Worm (Caenorhabditis elegans) whole organism, late embryonic: Measurements from ENCODE around the gene mltn-11.

ENCODE experiments used
- C08G9.2 ChIP-seq: sonication (generic microtip); optimal IDR thresholded peaks from 2 replicates; lab custom pipeline; 2016; ENCODE audit warnings: mild to moderate bottlenecking, missing genetic modification characterization, moderate library complexity, missing compliant biosample characterization
- C38D4.7 ChIP-seq: fragments of 200-800 bp; sonication (Bioruptor generic); optimal IDR thresholded peaks from 2 replicates; lab custom pipeline; 2018; ENCODE audit warnings: mild to moderate bottlenecking, missing genetic modification characterization, moderate library complexity, missing compliant biosample characterization
- K02D7.2 ChIP-seq: sonication (generic microtip); optimal IDR thresholded peaks from 2 replicates; lab custom pipeline; 2017; ENCODE audit warnings: mild to moderate bottlenecking, missing genetic modification characterization, missing compliant biosample characterization
- T23F11.4 ChIP-seq: fragments of 200-800 bp; sonication (Bioruptor generic); optimal IDR thresholded peaks from 2 replicates; lab custom pipeline; 2018; ENCODE audit warnings: mild to moderate bottlenecking, missing genetic modification characterization, missing compliant biosample characterization
- Y22D7AL.16 ChIP-seq: sonication (generic microtip); optimal IDR thresholded peaks from 2 replicates; lab custom pipeline; 2016; ENCODE audit warnings: missing genetic modification characterization, missing compliant biosample characterization
- ahr-1 ChIP-seq: sonication (generic microtip); optimal IDR thresholded peaks from 2 replicates; lab custom pipeline; 2016; ENCODE audit warnings: missing genetic modification characterization, missing compliant biosample characterization
- ama-1 ChIP-seq: fragments of 150-350 bp; optimal IDR thresholded peaks from 2 replicates; lab custom pipeline; 2014
- ceh-14 ChIP-seq: sonication (generic microtip); optimal IDR thresholded peaks from 2 replicates; lab custom pipeline; 2016; ENCODE audit warnings: missing genotype, missing genetic modification characterization, missing compliant biosample characterization
- ceh-18 ChIP-seq: sonication (generic microtip); optimal IDR thresholded peaks from 2 replicates; lab custom pipeline; 2016; ENCODE audit warnings: missing genetic modification characterization, missing compliant biosample characterization
- ceh-2 ChIP-seq: sonication (generic microtip); optimal IDR thresholded peaks from 2 replicates; lab custom pipeline; 2016; ENCODE audit warnings: missing genotype, missing genetic modification characterization, missing compliant biosample characterization
- ceh-22 ChIP-seq: sonication (generic microtip); optimal IDR thresholded peaks from 2 replicates; lab custom pipeline; 2017; ENCODE audit warnings: missing biosample characterization, missing genetic modification characterization
- ceh-30 ChIP-seq: fragments of 150-350 bp; optimal IDR thresholded peaks from 2 replicates; lab custom pipeline; 2014; ENCODE audit warnings: missing biosample characterization, missing genetic modification characterization
- ceh-34 ChIP-seq: sonication (generic microtip); optimal IDR thresholded peaks from 2 replicates; lab custom pipeline; 2016; ENCODE audit warnings: mild to moderate bottlenecking, missing genetic modification characterization, missing compliant biosample characterization
- ceh-45 ChIP-seq: fragments of 200-800 bp; sonication (Bioruptor generic); IDR thresholded peaks from 2 replicates; pipeline ENCODE4 v1.3.6; 2022; ENCODE audit warnings: missing genetic modification reagents, missing genetic modification characterization, missing compliant biosample characterization
- ceh-9 ChIP-seq: sonication (generic microtip); optimal IDR thresholded peaks from 2 replicates; lab custom pipeline; 2016; ENCODE audit warnings: mild to moderate bottlenecking, missing genetic modification characterization, inconsistent platforms, missing compliant biosample characterization
- che-1 ChIP-seq: sonication (generic microtip); optimal IDR thresholded peaks from 2 replicates; lab custom pipeline; 2016; ENCODE audit warnings: mild to moderate bottlenecking, missing genetic modification characterization, missing compliant biosample characterization
- elt-2 ChIP-seq: sonication (generic microtip); optimal IDR thresholded peaks from 2 replicates; lab custom pipeline; 2016; ENCODE audit warnings: missing genetic modification reagents, missing genetic modification characterization, missing compliant biosample characterization
- eyg-1 ChIP-seq: sonication (generic microtip); optimal IDR thresholded peaks from 2 replicates; lab custom pipeline; 2016; ENCODE audit warnings: missing genotype, missing genetic modification characterization, missing compliant biosample characterization
- hlh-6 ChIP-seq: sonication (generic microtip); optimal IDR thresholded peaks from 2 replicates; lab custom pipeline; 2016; ENCODE audit warnings: missing genotype, missing genetic modification characterization, missing compliant biosample characterization
- hlh-8 ChIP-seq: sonication (generic microtip); optimal IDR thresholded peaks from 2 replicates; lab custom pipeline; 2016; ENCODE audit warnings: missing genotype, missing genetic modification characterization, missing compliant biosample characterization
- lin-11 ChIP-seq: fragments of 200-800 bp; sonication (Bioruptor generic); optimal IDR thresholded peaks from 2 replicates; lab custom pipeline; 2018; ENCODE audit warnings: mild to moderate bottlenecking, missing genetic modification characterization, missing compliant biosample characterization
- madf-2 ChIP-seq: sonication (generic microtip); optimal IDR thresholded peaks from 2 replicates; lab custom pipeline; 2017; ENCODE audit warnings: missing genetic modification characterization, missing compliant biosample characterization
- nfya-1 ChIP-seq: sonication (generic microtip); optimal IDR thresholded peaks from 2 replicates; lab custom pipeline; 2017; ENCODE audit warnings: missing genetic modification characterization, mild to moderate bottlenecking, missing compliant biosample characterization, antibody characterized with exemption, moderate library complexity
- npax-4 ChIP-seq: sonication (generic microtip); optimal IDR thresholded peaks from 2 replicates; lab custom pipeline; 2016; ENCODE audit warnings: missing genetic modification characterization, missing compliant biosample characterization
- pat-9 ChIP-seq: fragments of 200-800 bp; sonication (Bioruptor generic); optimal IDR thresholded peaks from 2 replicates; lab custom pipeline; 2018; ENCODE audit warnings: mild to moderate bottlenecking, missing genetic modification characterization, moderate library complexity, missing compliant biosample characterization
- pha-2 ChIP-seq: sonication (generic microtip); optimal IDR thresholded peaks from 2 replicates; lab custom pipeline; 2017; ENCODE audit warnings: mild to moderate bottlenecking, missing genetic modification characterization, missing compliant biosample characterization
- pha-4 ChIP-seq: fragments of 150-350 bp; optimal IDR thresholded peaks from 2 replicates; lab custom pipeline; 2018; ENCODE audit warnings: missing biosample characterization, missing genetic modification reagents, missing genetic modification characterization
- pqm-1 ChIP-seq: sonication (generic microtip); optimal IDR thresholded peaks from 2 replicates; lab custom pipeline; 2016; ENCODE audit warnings: missing genetic modification characterization, missing compliant biosample characterization
- pros-1 ChIP-seq: fragments of 150-350 bp; optimal IDR thresholded peaks from 2 replicates; lab custom pipeline; 2014; ENCODE audit warnings: missing biosample characterization, missing genetic modification reagents, missing genetic modification characterization
- ref-2 ChIP-seq: sonication (generic microtip); optimal IDR thresholded peaks from 2 replicates; lab custom pipeline; 2016; ENCODE audit warnings: missing genetic modification characterization, missing compliant biosample characterization
- sox-4 ChIP-seq: sonication (generic microtip); optimal IDR thresholded peaks from 2 replicates; lab custom pipeline; 2017; ENCODE audit warnings: mild to moderate bottlenecking, missing genetic modification characterization, inconsistent platforms, missing compliant biosample characterization
- syd-9 ChIP-seq: sonication (generic microtip); optimal IDR thresholded peaks from 2 replicates; lab custom pipeline; 2016; ENCODE audit warnings: mild to moderate bottlenecking, missing genetic modification characterization, moderate library complexity, missing compliant biosample characterization
- unc-42 ChIP-seq: sonication (generic microtip); optimal IDR thresholded peaks from 2 replicates; lab custom pipeline; 2016; ENCODE audit warnings: missing genotype, missing genetic modification characterization, missing compliant biosample characterization
- zip-5 ChIP-seq: sonication (generic microtip); optimal IDR thresholded peaks from 2 replicates; lab custom pipeline; 2016; ENCODE audit warnings: missing genetic modification characterization, missing compliant biosample characterization

mltn-11 gene

DNA sequence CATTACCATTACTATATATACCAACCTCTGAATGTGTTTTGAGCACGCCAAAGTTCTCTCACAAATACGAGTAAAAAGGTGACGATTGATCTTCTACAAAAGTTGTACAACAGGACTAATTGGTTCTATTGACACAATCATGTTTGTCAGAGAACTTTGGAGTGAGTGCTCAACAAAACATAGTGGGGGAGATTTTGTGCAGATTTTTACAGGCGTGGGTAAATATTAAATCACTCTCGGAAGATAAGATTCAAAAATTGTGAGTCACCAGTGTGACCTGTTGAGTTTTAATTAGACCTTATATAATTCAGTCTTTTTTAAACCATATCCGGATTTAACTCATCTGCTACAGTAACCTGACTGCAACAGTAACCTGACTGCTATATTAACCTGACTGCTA is 36.2 kb downstream of the mltn-11 start, which contains the start of gene F14F8.8 (continued):
- TF ChIP-seq K02D7.2 (tag; lab: Kevin White, UChicago): no peak
- TF ChIP-seq, all 69 proteins: peak for 0

DNA sequence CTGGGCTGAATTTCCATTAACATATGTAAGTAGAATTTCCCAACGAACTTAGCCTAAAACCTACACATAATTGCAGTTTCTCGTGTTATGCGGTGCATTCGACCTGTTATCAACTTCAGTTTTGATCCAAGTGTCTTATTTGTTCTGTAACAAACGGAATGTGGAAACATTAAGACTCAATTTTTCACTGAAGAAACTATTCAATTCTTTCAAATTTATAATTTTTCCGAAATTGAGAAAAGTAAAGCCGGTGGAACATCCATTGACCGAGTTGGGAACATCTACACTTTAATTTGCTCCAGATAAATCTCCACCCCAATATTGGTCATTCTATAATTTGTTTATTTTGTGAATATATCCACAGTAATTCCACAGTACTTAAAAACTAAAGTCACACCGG is 38.4 kb downstream of the mltn-11 start:
- TF ChIP-seq ceh-9 (tag; lab: Kevin White, UChicago): no peak
- no peak for TF ChIP-seq unc-42 (tag; lab: Kevin White, UChicago)
- no peak for TF ChIP-seq ceh-2
- TF ChIP-seq eyg-1: no peak

DNA sequence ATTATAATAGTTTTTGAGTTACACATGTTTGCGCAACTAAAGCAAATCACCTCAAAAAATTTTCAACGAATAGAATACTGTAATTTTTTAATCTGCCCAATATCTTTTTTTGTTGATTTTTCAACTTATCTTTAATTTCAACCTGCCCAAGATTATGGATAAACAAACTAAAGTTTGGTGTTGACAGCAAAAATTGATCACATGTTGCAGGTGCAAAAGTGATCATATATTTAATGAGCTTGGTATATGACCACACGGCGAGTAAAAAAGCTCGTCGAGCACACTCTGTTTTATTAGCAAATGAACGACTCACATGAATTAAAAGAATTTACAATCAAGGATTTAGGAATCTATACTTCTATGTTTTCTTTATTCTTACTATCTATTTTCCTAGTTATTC is 39.6 kb downstream of the mltn-11 start, which contains the start of gene srz-1:
Gene srz-1 (plus strand): TSS at position 301 of the 400 bp plus-strand sequence.
- TF ChIP-seq ref-2 (tag; lab: Kevin White, UChicago) (no peak), ahr-1 (no peak), ceh-18 (tag; lab: Kevin White, UChicago) (no peak), ama-1 (lab: Kevin White, UChicago) (no peak), ceh-9 (tag; lab: Kevin White, UChicago) (no peak), pha-2 (tag; lab: Kevin White, UChicago) (no peak), pqm-1 (tag; lab: Kevin White, UChicago) (no peak), hlh-8 (tag; lab: Kevin White, UChicago) (no peak), ceh-14 (tag; lab: Kevin White, UChicago) (no peak), lin-11 (tag; lab: Kevin White, UChicago) (no peak), ceh-45 (GFP tag; lab: Robert Waterston, UW) (no peak), npax-4 (no peak), ceh-30 (tag; lab: Kevin White, UChicago) (no peak), ceh-34 (no peak), pat-9 (tag; lab: Kevin White, UChicago) (no peak)

DNA sequence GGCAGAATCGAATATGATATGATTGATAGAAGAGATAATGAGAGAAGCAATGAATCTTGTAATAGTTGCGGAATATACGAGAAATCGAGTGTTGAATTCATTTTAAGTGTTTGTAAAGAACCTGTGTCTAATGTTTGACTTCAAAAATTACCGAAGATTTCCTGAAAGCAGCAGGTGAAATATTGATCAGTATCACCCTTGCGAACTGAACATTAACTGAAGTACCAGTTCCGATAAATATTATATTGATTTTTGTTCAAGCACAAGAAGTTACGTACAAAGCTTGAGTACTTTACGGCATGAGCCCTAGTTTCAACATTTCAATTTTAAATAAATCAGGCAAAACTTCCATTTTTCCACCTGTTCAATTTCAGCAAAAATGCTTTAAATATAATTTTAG is 43.3 kb downstream of the mltn-11 start, which contains the start of gene srz-103:
Gene srz-103 (minus strand): TSS at position 101 of the 400 bp plus-strand sequence.
- TF ChIP-seq pha-4 (tag; lab: Kevin White, UChicago) (no peak), Y22D7AL.16 (tag; lab: Kevin White, UChicago) (no peak), eyg-1 (no peak), madf-2 (no peak), zip-5 (no peak), syd-9 (tag; lab: Kevin White, UChicago) (no peak), C38D4.7 (GFP tag; lab: Kevin White, UChicago) (no peak), pros-1 (tag; lab: Kevin White, UChicago) (no peak), ref-2 (tag; lab: Kevin White, UChicago) (no peak), ceh-9 (tag; lab: Kevin White, UChicago) (no peak), ceh-34 (no peak), sox-4 (tag; lab: Kevin White, UChicago) (no peak), hlh-6 (tag; lab: Kevin White, UChicago) (no peak), T23F11.4 (GFP tag; lab: Kevin White, UChicago) (no peak), che-1 (tag; lab: Kevin White, UChicago) (no peak), elt-2 (no peak)
- TF ChIP-seq, all 69 proteins: peak for 0

DNA sequence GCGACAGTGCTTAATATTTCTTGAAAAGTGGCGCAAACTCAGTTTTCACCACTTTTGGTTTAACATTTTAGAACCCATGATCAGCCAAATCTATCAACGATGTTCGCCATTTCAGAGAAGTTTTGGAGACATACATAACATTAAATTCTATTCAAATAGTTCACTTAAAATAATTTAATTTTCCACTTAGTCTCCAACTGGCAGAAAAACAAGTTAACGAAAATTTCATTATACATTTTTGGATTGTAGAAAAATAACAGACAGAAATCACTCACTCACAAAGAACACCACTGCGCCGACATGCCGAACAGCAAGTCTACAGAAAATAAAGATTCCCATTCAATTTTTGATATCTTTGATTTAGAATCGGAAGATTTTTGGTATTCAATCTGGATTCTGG is 44.0 kb downstream of the mltn-11 start, which contains the start of gene srw-44:
Gene srw-44 (plus strand): TSS at position 301 of the 400 bp plus-strand sequence.
- no peak for TF ChIP-seq sox-4 (tag; lab: Kevin White, UChicago)
- no peak for TF ChIP-seq ceh-45 (GFP tag; lab: Robert Waterston, UW)
- TF ChIP-seq nfya-1 (tag; lab: Kevin White, UChicago): no peak
- no peak for TF ChIP-seq npax-4
- no peak for TF ChIP-seq ceh-2
- TF ChIP-seq unc-42 (tag; lab: Kevin White, UChicago): no peak
- no peak for TF ChIP-seq lin-11 (tag; lab: Kevin White, UChicago)
- no peak for TF ChIP-seq ahr-1
- no peak for TF ChIP-seq C38D4.7 (GFP tag; lab: Kevin White, UChicago)
- no peak for TF ChIP-seq hlh-8 (tag; lab: Kevin White, UChicago)
- TF ChIP-seq C08G9.2 (tag; lab: Kevin White, UChicago): no peak
- TF ChIP-seq ceh-22: no peak
